Fruit fly (Drosophila melanogaster) Kc167 (cell line): ENCODE data around the gene sad.

ENCODE experiments used
- Myc ChIP-seq: fragments of >200 bp; optimal IDR thresholded peaks from 2 replicates; lab custom pipeline; 2017; ENCODE audit warnings: missing external identifiers
- Sin3A ChIP-seq: fragments of >200 bp; optimal IDR thresholded peaks from 2 replicates; lab custom pipeline; 2018; ENCODE audit warnings: missing external identifiers
- h ChIP-seq: fragments of >200 bp; optimal IDR thresholded peaks from 3 replicates; lab custom pipeline; 2018; ENCODE audit warnings: missing external identifiers
- insv ChIP-seq: fragments of >200 bp; optimal IDR thresholded peaks from 3 replicates; lab custom pipeline; 2018; ENCODE audit warnings: missing external identifiers
- psq ChIP-seq: fragments of >200 bp; optimal IDR thresholded peaks from 2 replicates; lab custom pipeline; 2017; ENCODE audit warnings: missing external identifiers
- ttk ChIP-seq: sonication (Bioruptor generic); optimal IDR thresholded peaks from 2 replicates; lab custom pipeline; 2017; ENCODE audit warnings: missing external identifiers

DNA sequence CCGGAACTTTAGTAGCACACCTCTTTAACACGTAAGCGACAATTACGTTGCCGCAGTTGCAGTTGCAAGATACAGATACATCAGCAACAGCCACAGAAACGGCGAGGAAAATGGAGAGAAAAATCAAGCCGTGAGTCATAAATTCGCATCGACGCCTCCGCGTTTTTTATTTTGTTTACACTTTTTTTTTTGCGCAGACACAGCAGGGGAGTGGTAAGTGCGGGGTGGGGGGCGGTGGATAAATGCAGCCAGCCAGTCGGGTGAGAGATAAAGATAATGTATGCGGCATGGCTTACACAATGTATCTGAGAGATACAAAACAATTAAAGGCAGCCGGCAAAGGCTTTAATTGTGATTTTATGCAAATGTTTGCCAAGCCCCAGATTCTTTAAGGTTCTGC, 11.9 kb upstream of the sad start:
- TF ChIP-seq psq (lab: Kevin White, UChicago) (no peak), Myc (lab: Kevin White, UChicago) (no peak), insv (no peak), Sin3A (lab: Kevin White, UChicago) (no peak), ttk (lab: Kevin White, UChicago) (no peak), h (no peak)
